Worm (Caenorhabditis elegans): ENCODE data around the gene srsx-28.

DNA sequence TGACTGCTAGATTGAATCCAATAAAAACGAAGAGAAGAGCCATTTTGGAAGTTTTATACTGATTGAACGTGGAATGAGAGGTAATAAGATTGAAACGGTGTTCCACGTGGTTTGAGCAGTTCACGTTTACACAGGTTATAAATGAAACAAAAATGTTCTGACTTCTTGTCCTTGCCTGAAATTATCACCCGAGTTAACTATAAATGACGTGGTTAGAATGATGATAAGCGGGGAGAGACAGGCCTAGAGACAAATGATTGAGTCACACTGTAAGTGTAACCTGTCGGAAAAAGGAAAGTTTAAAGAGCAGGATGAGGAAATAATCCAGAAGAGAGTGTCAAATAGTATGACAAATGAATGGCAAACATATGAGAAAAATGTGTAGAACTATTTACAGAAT lies 8.6 kb downstream of the srsx-28 start, which contains the start of gene C51E3.10:
- TF ChIP-seq him-1 (tag; optimal IDR thresholded peaks at IDR 0.05) = no peak
- TF ChIP-seq W03F9.2 (tag; optimal IDR thresholded peaks at IDR 0.05) = no peak
- no peak for TF ChIP-seq dao-5 (tag; optimal IDR thresholded peaks at IDR 0.05)
